Fruit fly (Drosophila melanogaster): ENCODE results near the gene neo.

Gene neo

DNA sequence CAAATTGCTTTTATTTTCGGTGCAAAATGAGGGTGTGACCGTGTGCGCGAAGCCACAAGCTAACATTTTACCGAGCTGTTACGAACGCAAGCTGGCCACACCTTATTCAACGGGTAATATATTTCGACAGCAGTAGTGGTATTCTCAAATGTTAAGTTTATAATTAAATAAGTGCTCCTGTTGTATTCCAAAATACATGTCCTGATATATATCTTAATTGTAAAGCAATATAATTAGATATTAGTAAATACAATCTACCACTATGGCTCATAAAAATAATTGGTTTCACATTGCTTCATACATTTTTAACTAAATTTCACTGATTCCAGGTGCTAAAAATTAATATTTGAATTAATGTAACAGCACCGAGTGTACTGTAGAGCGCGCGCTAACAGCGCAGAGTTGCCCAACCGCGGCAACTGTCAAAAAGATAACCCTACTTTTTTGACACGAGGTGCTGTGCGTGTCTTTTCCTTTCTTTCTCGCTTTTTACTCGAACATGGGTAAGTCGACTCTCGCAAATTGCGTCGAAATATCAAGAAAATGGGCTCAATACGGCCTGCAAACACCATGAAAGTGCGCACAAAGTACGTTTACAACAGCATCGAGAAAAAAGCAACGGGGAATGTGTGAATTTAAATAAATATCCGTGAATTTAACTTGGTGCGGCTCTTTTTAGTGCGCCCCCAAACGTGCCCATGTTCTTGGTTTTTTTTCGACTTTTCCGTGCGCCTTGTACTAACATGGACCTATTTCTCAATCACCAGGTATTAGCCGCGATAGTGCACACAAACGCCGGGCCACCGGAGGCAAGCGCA lies 42.7 kb downstream of the neo start, which contains the start of the genes CG15514 and RpS8 (continued):
- TF ChIP-seq CG16863 (GFP tag; optimal IDR thresholded peaks at IDR 0.05) (no peak), CG7987 (GFP tag; optimal IDR thresholded peaks at IDR 0.05) (peak; percentile 63), CG3407 (GFP tag; optimal IDR thresholded peaks at IDR 0.05) (peak; percentile 58), Gug (GFP tag; IDR thresholded peaks at IDR 0.05) (peak; percentile 11; the same call in 1 of the 4 replicates), Ptx1 (GFP tag; IDR thresholded peaks at IDR 0.05) (peak; percentile 37; the same call in 1 of the 2 replicates), CG2120 (GFP tag; optimal IDR thresholded peaks at IDR 0.05) (peak; percentile 43), Fer3 (tag; optimal IDR thresholded peaks at IDR 0.05) (peak; percentile 41), zfh2 (GFP tag; optimal IDR thresholded peaks at IDR 0.05) (no peak), gro (GFP tag; optimal IDR thresholded peaks at IDR 0.05) (no peak), bbx (GFP tag; IDR thresholded peaks at IDR 0.05; ENCODE audit: partially characterized antibody) (peak; percentile 8; the same call in 1 of the 2 replicates), Mad (GFP tag; optimal IDR thresholded peaks at IDR 0.05) (peak; percentile 16), D19A (tag; optimal IDR thresholded peaks at IDR 0.05) (peak; percentile 66), CoRest (tag; optimal IDR thresholded peaks at IDR 0.05) (peak; percentile 68), maf-S (GFP tag; optimal IDR thresholded peaks at IDR 0.05) (no peak), run (tag; optimal IDR thresholded peaks at IDR 0.05) (peak; percentile 25), pita (GFP tag; optimal IDR thresholded peaks at IDR 0.05) (no peak), sqz (GFP tag; optimal IDR thresholded peaks at IDR 0.05) (no peak), CG2199 (GFP tag; IDR thresholded peaks at IDR 0.05) (no peak), CG42726 (GFP tag; IDR thresholded peaks at IDR 0.05; ENCODE audit: partially characterized antibody) (no peak), CG3995 (GFP tag; optimal IDR thresholded peaks at IDR 0.05) (peak; percentile 69), cas (GFP tag; IDR thresholded peaks at IDR 0.05) (no peak), Dref (GFP tag; IDR thresholded peaks at IDR 0.05) (no peak), mld (GFP tag; IDR thresholded peaks at IDR 0.05; ENCODE audit: partially characterized antibody) (no peak), HmgD (GFP tag; optimal IDR thresholded peaks at IDR 0.05) (no peak), Dfd (GFP tag; optimal IDR thresholded peaks at IDR 0.05) (no peak), CG7745 (tag; optimal IDR thresholded peaks at IDR 0.05) (no peak), CG4730 (GFP tag; IDR thresholded peaks at IDR 0.05) (no peak), CG6272 (GFP tag; IDR thresholded peaks at IDR 0.05) (no peak), Hr39 (optimal IDR thresholded peaks at IDR 0.05) (no peak), CG10543 (GFP tag; optimal IDR thresholded peaks at IDR 0.05) (peak; percentile 87), D19B (GFP tag; optimal IDR thresholded peaks at IDR 0.05) (peak; percentile 49), CG34224 (GFP tag; IDR thresholded peaks at IDR 0.05; ENCODE audit: partially characterized antibody) (no peak), NC2β (GFP tag; optimal IDR thresholded peaks at IDR 0.05) (peak; percentile 93), CG7928 (GFP tag; optimal IDR thresholded peaks at IDR 0.05) (no peak), CG2129 (GFP tag; IDR thresholded peaks at IDR 0.05; ENCODE audit: partially characterized antibody) (no peak), CG1602 (GFP tag; optimal IDR thresholded peaks at IDR 0.05) (peak; percentile 18), CG10366 (GFP tag; IDR thresholded peaks at IDR 0.05) (peak; percentile 31; the same call in 1 of the 2 replicates), Antp (GFP tag; optimal IDR thresholded peaks at IDR 0.05) (peak; percentile 4), Sin3A (optimal IDR thresholded peaks at IDR 0.05) (peak; percentile 70), CG33213 (GFP tag; optimal IDR thresholded peaks at IDR 0.05) (no peak), Vsx1 (GFP tag; optimal IDR thresholded peaks at IDR 0.05) (no peak), YL-1 (GFP tag; optimal IDR thresholded peaks at IDR 0.05) (peak; percentile 96), CG31441 (GFP tag; IDR thresholded peaks at IDR 0.05) (peak; percentile 50; the same call in 1 of the 2 replicates), B-H1 (GFP tag; IDR thresholded peaks at IDR 0.05) (no peak), crol (GFP tag; IDR thresholded peaks at IDR 0.05) (no peak), fd96Cb (tag; optimal IDR thresholded peaks at IDR 0.05) (peak; percentile 42), CG32532 (GFP tag; IDR thresholded peaks at IDR 0.05) (peak; percentile 68), nerfin-1 (tag; optimal IDR thresholded peaks at IDR 0.05) (peak; percentile 72), PHDP (tag; optimal IDR thresholded peaks at IDR 0.05) (peak; percentile 57), CG12104 (GFP tag; optimal IDR thresholded peaks at IDR 0.05) (peak; percentile 63)

Measured in whole organism, embryonic.